Fruit fly (Drosophila melanogaster): Measurements from ENCODE around the gene CtsK1.

The CtsK1 gene

DNA sequence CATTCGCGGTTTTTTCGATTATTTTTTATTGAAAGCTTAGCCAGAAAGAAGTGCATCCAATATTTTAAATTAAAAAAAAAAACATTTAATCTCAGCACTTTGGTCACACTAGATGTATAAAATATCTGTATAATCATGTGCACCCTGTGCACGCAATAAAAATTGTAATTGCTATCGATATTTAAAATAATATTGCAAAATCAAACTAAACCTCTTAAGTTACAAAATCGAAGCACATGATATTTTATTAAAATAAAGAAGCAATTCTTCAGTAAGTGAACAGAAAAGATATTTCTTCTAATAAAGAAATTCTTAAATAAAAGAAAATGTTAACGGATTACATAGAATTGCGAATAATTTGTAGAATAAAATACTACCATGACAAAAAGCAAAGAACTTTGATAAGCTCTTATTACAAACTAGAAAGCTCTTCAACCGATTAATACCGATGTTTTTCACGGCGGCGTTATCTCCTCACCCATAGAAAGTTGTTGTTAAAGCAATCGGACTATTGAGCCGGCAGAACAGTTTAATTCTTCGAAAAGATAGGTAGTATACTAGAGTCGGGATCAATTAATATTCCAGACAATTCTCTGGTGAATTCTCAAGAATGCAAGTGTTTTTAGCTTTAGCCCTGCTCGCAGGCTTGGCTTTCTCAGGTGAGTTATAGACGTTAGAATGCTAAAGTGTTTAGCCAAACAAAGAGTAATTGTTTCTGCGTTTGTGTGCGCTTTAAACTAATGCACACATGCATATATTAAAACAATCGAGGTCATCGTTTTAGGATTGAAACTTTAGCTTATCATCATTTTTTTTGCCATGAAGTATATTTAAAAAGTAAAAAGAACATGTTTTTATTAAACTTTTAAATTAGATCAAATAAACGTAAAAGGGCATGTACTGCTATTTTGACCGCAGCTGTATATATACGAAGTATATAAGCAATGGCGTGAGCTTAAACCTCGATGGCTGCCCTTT lies at the start of gene CtsK1:
Gene CtsK1 (plus strand): TSS at position 490 of the 978 bp plus-strand sequence.
- TF ChIP-seq CG14655 (GFP tag; optimal IDR thresholded peaks at IDR 0.05) (no peak), rn (GFP tag; IDR thresholded peaks at IDR 0.05) (peak; percentile 46; the same call in 1 of the 2 replicates), D1 (tag; optimal IDR thresholded peaks at IDR 0.05) (peak; percentile 14), Snoo (tag; optimal IDR thresholded peaks at IDR 0.05) (peak; percentile 31), CG8159 (tag; optimal IDR thresholded peaks at IDR 0.05) (peak; percentile 58), CG17806 (tag; optimal IDR thresholded peaks at IDR 0.05) (peak; percentile 45), Ets98B (GFP tag; IDR thresholded peaks at IDR 0.05) (peak; percentile 85), gl (tag; optimal IDR thresholded peaks at IDR 0.05) (no peak), CG32121 (GFP tag; IDR thresholded peaks at IDR 0.05) (peak; percentile 64; the same call in 1 of the 2 replicates), Pif1B (GFP tag; optimal IDR thresholded peaks at IDR 0.05) (no peak), fd96Ca (GFP tag; IDR thresholded peaks at IDR 0.05) (no peak), CG4496 (GFP tag; IDR thresholded peaks at IDR 0.05) (peak; percentile 93), CG34367 (tag; optimal IDR thresholded peaks at IDR 0.05) (no peak), CG15710 (tag; optimal IDR thresholded peaks at IDR 0.05) (peak; percentile 46), Pif1A (GFP tag; optimal IDR thresholded peaks at IDR 0.05) (no peak), CG13204 (GFP tag; optimal IDR thresholded peaks at IDR 0.05) (no peak), CG10348 (GFP tag; IDR thresholded peaks at IDR 0.05) (no peak), EcR (GFP tag; optimal IDR thresholded peaks at IDR 0.05) (peak; percentile 15), CG8301 (tag; optimal IDR thresholded peaks at IDR 0.05) (peak; percentile 47), CG9948 (tag; optimal IDR thresholded peaks at IDR 0.05) (peak; percentile 50), CG12605 (GFP tag; IDR thresholded peaks at IDR 0.05) (peak; percentile 84)

DNA sequence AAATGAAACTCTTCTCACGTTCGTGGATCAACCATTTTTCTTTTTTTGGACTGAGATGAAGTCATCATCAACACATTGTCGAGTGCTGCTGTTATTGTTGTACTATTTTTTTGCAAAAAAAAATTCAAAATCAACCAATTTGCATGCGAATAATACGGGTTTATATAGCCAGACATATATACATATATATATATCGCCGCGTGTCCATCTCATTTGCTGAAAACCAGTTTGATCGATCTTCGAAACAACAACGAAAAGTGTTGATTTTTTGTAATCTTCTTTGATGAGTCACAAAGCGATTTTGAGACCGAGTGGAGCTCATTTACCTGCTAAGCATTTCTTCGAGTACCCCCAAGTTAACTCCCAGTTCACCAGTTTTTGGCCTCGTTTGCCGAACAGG lies 48.0 kb upstream of the CtsK1 start:
- no peak for TF ChIP-seq Pif1A (GFP tag; optimal IDR thresholded peaks at IDR 0.05)
- no peak for TF ChIP-seq fd96Ca (GFP tag; IDR thresholded peaks at IDR 0.05)
- TF ChIP-seq CG17806 (tag; optimal IDR thresholded peaks at IDR 0.05) = no peak
- TF ChIP-seq EcR (GFP tag; optimal IDR thresholded peaks at IDR 0.05) = peak; percentile 13

- TF ChIP-seq CG4496 (GFP tag; IDR thresholded peaks at IDR 0.05) = peak; percentile 82
- TF ChIP-seq D1 (tag; optimal IDR thresholded peaks at IDR 0.05) = no peak
- no peak for TF ChIP-seq CG8159 (tag; optimal IDR thresholded peaks at IDR 0.05)
- no peak for TF ChIP-seq Snoo (tag; optimal IDR thresholded peaks at IDR 0.05)
- TF ChIP-seq CG15710 (tag; optimal IDR thresholded peaks at IDR 0.05) = no peak
- TF ChIP-seq CG12605 (GFP tag; IDR thresholded peaks at IDR 0.05) = 0 out of 2 replicates have a peak, but pooled peaks have one; percentile 38
- peak; percentile 6 for TF ChIP-seq Pif1A (GFP tag; optimal IDR thresholded peaks at IDR 0.05)
- TF ChIP-seq CG17806 (tag; optimal IDR thresholded peaks at IDR 0.05) = no peak
- peak; percentile 67; the same call in 1 of the 2 replicates for TF ChIP-seq CG32121 (GFP tag; IDR thresholded peaks at IDR 0.05)
- no peak for TF ChIP-seq CG13204 (GFP tag; optimal IDR thresholded peaks at IDR 0.05)
- TF ChIP-seq CG8301 (tag; optimal IDR thresholded peaks at IDR 0.05) = peak; percentile 42
- TF ChIP-seq CG10348 (GFP tag; IDR thresholded peaks at IDR 0.05) = no peak
- no peak for TF ChIP-seq fd96Ca (GFP tag; IDR thresholded peaks at IDR 0.05)
- peak; percentile 33 for TF ChIP-seq CG14655 (GFP tag; optimal IDR thresholded peaks at IDR 0.05)
- TF ChIP-seq rn (GFP tag; IDR thresholded peaks at IDR 0.05) = no peak
- no peak for TF ChIP-seq CG9948 (tag; optimal IDR thresholded peaks at IDR 0.05)
- TF ChIP-seq EcR (GFP tag; optimal IDR thresholded peaks at IDR 0.05) = no peak
- TF ChIP-seq Pif1B (GFP tag; optimal IDR thresholded peaks at IDR 0.05) = no peak
- peak; percentile 72 for TF ChIP-seq Ets98B (GFP tag; IDR thresholded peaks at IDR 0.05)
- no peak for TF ChIP-seq gl (tag; optimal IDR thresholded peaks at IDR 0.05)
- TF ChIP-seq CG34367 (tag; optimal IDR thresholded peaks at IDR 0.05) = no peak
Observed at dm6 chr3L:13949440-13950066, 44.5 kb upstream of the CtsK1 start.

DNA sequence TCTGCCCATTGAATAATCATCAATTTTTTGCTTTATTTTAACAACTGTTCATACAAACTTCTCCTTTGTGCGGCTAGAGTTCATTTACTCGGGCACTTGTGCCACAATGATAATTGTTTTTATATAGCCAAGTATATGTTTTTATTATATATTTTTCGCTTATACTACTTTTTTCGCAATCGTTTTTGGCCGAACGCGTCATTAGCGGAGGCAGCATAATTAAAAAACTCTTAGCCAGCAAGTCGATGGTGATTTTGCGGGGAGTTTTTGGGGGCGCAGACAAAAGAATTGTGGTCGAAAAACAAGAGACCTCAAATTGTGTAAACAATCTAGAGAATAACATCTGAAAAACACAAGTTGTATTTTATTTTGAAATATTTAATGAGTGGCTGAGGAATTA lies 42.5 kb upstream of the CtsK1 start:
- TF ChIP-seq D1 (tag; optimal IDR thresholded peaks at IDR 0.05) (no peak), CG9948 (tag; optimal IDR thresholded peaks at IDR 0.05) (no peak), gl (tag; optimal IDR thresholded peaks at IDR 0.05) (no peak), CG4496 (GFP tag; IDR thresholded peaks at IDR 0.05) (no peak), Snoo (tag; optimal IDR thresholded peaks at IDR 0.05) (no peak), Pif1B (GFP tag; optimal IDR thresholded peaks at IDR 0.05) (no peak), CG14655 (GFP tag; optimal IDR thresholded peaks at IDR 0.05) (no peak), fd96Ca (GFP tag; IDR thresholded peaks at IDR 0.05) (no peak), CG34367 (tag; optimal IDR thresholded peaks at IDR 0.05) (no peak), EcR (GFP tag; optimal IDR thresholded peaks at IDR 0.05) (no peak), CG12605 (GFP tag; IDR thresholded peaks at IDR 0.05) (no peak), Ets98B (GFP tag; IDR thresholded peaks at IDR 0.05) (no peak), CG17806 (tag; optimal IDR thresholded peaks at IDR 0.05) (no peak), CG13204 (GFP tag; optimal IDR thresholded peaks at IDR 0.05) (no peak), CG10348 (GFP tag; IDR thresholded peaks at IDR 0.05) (no peak), CG8159 (tag; optimal IDR thresholded peaks at IDR 0.05) (no peak)

- TF ChIP-seq CG10348 (GFP tag; IDR thresholded peaks at IDR 0.05) = no peak
- TF ChIP-seq CG8301 (tag; optimal IDR thresholded peaks at IDR 0.05) = no peak
- no peak for TF ChIP-seq D1 (tag; optimal IDR thresholded peaks at IDR 0.05)
- TF ChIP-seq CG32121 (GFP tag; IDR thresholded peaks at IDR 0.05) = no peak
- TF ChIP-seq Pif1A (GFP tag; optimal IDR thresholded peaks at IDR 0.05) = no peak
- TF ChIP-seq CG17806 (tag; optimal IDR thresholded peaks at IDR 0.05) = no peak
- TF ChIP-seq CG4496 (GFP tag; IDR thresholded peaks at IDR 0.05) = no peak
- no peak for TF ChIP-seq CG15710 (tag; optimal IDR thresholded peaks at IDR 0.05)
- no peak for TF ChIP-seq EcR (GFP tag; optimal IDR thresholded peaks at IDR 0.05)
- TF ChIP-seq fd96Ca (GFP tag; IDR thresholded peaks at IDR 0.05) = no peak
- TF ChIP-seq CG13204 (GFP tag; optimal IDR thresholded peaks at IDR 0.05) = no peak
- TF ChIP-seq CG9948 (tag; optimal IDR thresholded peaks at IDR 0.05) = no peak
- TF ChIP-seq CG14655 (GFP tag; optimal IDR thresholded peaks at IDR 0.05) = no peak
Observed at dm6 chr3L:13952484-13953048, 41.5 kb upstream of the CtsK1 start.

All from whole organism, pupa.